In the genomic region with DNA sequence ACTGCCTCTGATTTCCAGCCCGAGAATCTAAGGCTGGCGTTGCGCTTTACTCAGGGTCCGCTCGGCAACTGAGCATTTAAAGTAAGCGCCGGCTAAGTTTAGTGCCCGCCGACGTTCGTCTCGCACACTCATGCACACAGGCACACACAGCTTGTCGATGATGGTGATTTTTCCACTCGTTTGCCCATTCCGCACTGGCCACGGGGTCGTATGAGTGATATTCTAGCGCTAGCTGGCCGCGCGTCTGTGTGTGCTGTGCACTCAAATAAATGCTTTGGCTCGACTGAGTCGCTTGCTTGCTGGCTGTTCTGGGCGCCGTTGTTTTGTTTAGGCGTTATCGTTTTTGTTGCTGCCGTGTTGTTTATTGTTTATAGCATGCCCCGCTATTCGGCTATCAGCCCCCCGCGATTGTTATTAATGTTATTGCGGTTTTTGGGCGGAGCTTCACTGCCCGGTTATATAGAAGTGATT, we compare ENCODE assay signal across 1 fruit fly cellular context.
TF ChIP-seq lines count a peak whose summit lies in the region.

A gene (minus strand): TSS at position 72 of the 471 bp plus-strand sequence.

TF ChIP-seq in whole organism, embryonic, 481 proteins besides CTCF, POLR2A, EP300 and RAD21 (continued from another document):
- TF ChIP-seq CG12744 (GFP tag; optimal IDR thresholded peaks at IDR 0.05; lab: Kevin White, UChicago), result no peak
- TF ChIP-seq CG9727 (GFP tag; optimal IDR thresholded peaks at IDR 0.05; lab: Kevin White, UChicago), result no peak
- no peak for TF ChIP-seq CG30431 (GFP tag; optimal IDR thresholded peaks at IDR 0.05; lab: Kevin White, UChicago)
- no peak for TF ChIP-seq C15 (GFP tag; IDR thresholded peaks at IDR 0.05; lab: Robert Waterston, UW)
- no peak for TF ChIP-seq CG17829 (tag; optimal IDR thresholded peaks at IDR 0.05; lab: Kevin White, UChicago)
- TF ChIP-seq CG10959 (GFP tag; IDR thresholded peaks at IDR 0.05; lab: Robert Waterston, UW), result no peak
- no peak for TF ChIP-seq CG4360 (GFP tag; IDR thresholded peaks at IDR 0.05; lab: Robert Waterston, UW)
- no peak for TF ChIP-seq CG33213 (GFP tag; optimal IDR thresholded peaks at IDR 0.05; lab: Kevin White, UChicago)
- no peak for TF ChIP-seq pros (GFP tag; optimal IDR thresholded peaks at IDR 0.05; lab: Kevin White, UChicago)
- no peak for TF ChIP-seq Trl (optimal IDR thresholded peaks at IDR 0.05; lab: Kevin White, UChicago)
- TF ChIP-seq Trl (GFP tag; optimal IDR thresholded peaks at IDR 0.05; lab: Kevin White, UChicago), result no peak
- TF ChIP-seq ash1 (GFP tag; optimal IDR thresholded peaks at IDR 0.05; lab: Kevin White, UChicago), result no peak
- no peak for TF ChIP-seq nau (GFP tag; optimal IDR thresholded peaks at IDR 0.05; lab: Kevin White, UChicago)
- no peak for TF ChIP-seq mld (GFP tag; IDR thresholded peaks at IDR 0.05; lab: Robert Waterston, UW; ENCODE audit: partially characterized antibody)
- no peak for TF ChIP-seq Atf3 (GFP tag; optimal IDR thresholded peaks at IDR 0.05; lab: Kevin White, UChicago)
- no peak for TF ChIP-seq CG2202 (tag; optimal IDR thresholded peaks at IDR 0.05; lab: Kevin White, UChicago)
- TF ChIP-seq Xrp1 (GFP tag; IDR thresholded peaks at IDR 0.05; lab: Robert Waterston, UW), result no peak
- TF ChIP-seq CG7745 (tag; optimal IDR thresholded peaks at IDR 0.05; lab: Kevin White, UChicago), result no peak
- no peak for TF ChIP-seq MTF-1 (GFP tag; optimal IDR thresholded peaks at IDR 0.05; lab: Kevin White, UChicago; ENCODE audit: borderline replicate concordance)
- no peak for TF ChIP-seq row (GFP tag; IDR thresholded peaks at IDR 0.05; lab: Robert Waterston, UW)
- TF ChIP-seq CG4328 (GFP tag; optimal IDR thresholded peaks at IDR 0.05; lab: Kevin White, UChicago), result no peak
- TF ChIP-seq CG4820 (GFP tag; optimal IDR thresholded peaks at IDR 0.05; lab: Kevin White, UChicago), result no peak
- TF ChIP-seq otp (GFP tag; IDR thresholded peaks at IDR 0.05; lab: Robert Waterston, UW), result no peak
- no peak for TF ChIP-seq CG10431 (GFP tag; optimal IDR thresholded peaks at IDR 0.05; lab: Kevin White, UChicago)
- no peak for TF ChIP-seq pzg (GFP tag; optimal IDR thresholded peaks at IDR 0.05; lab: Kevin White, UChicago)
- TF ChIP-seq tgo (GFP tag; IDR thresholded peaks at IDR 0.05; lab: Robert Waterston, UW), result no peak
- peak; percentile 39 for TF ChIP-seq CG6765 (GFP tag; optimal IDR thresholded peaks at IDR 0.05; lab: Kevin White, UChicago)
- TF ChIP-seq Vsx1 (GFP tag; optimal IDR thresholded peaks at IDR 0.05; lab: Kevin White, UChicago), result no peak
- no peak for TF ChIP-seq E2f1 (GFP tag; IDR thresholded peaks at IDR 0.05; lab: Robert Waterston, UW)
- no peak for TF ChIP-seq Chrac-16 (GFP tag; optimal IDR thresholded peaks at IDR 0.05; lab: Kevin White, UChicago)
- TF ChIP-seq D (optimal IDR thresholded peaks at IDR 0.05; lab: Kevin White, UChicago), result no peak
- TF ChIP-seq D (GFP tag; optimal IDR thresholded peaks at IDR 0.05; lab: Kevin White, UChicago), result no peak
- no peak for TF ChIP-seq trem (tag; optimal IDR thresholded peaks at IDR 0.05; lab: Kevin White, UChicago)
- no peak for TF ChIP-seq CG14710 (tag; optimal IDR thresholded peaks at IDR 0.05; lab: Kevin White, UChicago)
- TF ChIP-seq stc (GFP tag; IDR thresholded peaks at IDR 0.05; lab: Robert Waterston, UW), result no peak
- no peak for TF ChIP-seq seq (GFP tag; IDR thresholded peaks at IDR 0.05; lab: Robert Waterston, UW)
- TF ChIP-seq CG7839 (tag; optimal IDR thresholded peaks at IDR 0.05; lab: Kevin White, UChicago), result peak; percentile 6
- no peak for TF ChIP-seq dati (GFP tag; IDR thresholded peaks at IDR 0.05; lab: Robert Waterston, UW)
- no peak for TF ChIP-seq CG11504 (tag; optimal IDR thresholded peaks at IDR 0.05; lab: Kevin White, UChicago)
- no peak for TF ChIP-seq shn (GFP tag; optimal IDR thresholded peaks at IDR 0.05; lab: Kevin White, UChicago)
- TF ChIP-seq CG13894 (tag; optimal IDR thresholded peaks at IDR 0.05; lab: Kevin White, UChicago), result peak; percentile 62
- TF ChIP-seq kay (GFP tag; optimal IDR thresholded peaks at IDR 0.05; lab: Kevin White, UChicago), result no peak
- TF ChIP-seq cad (GFP tag; optimal IDR thresholded peaks at IDR 0.05; lab: Kevin White, UChicago), result no peak
- TF ChIP-seq unc-4 (GFP tag; IDR thresholded peaks at IDR 0.05; lab: Robert Waterston, UW; ENCODE audit: partially characterized antibody), result no peak
- peak; percentile 21 for TF ChIP-seq HHEX (GFP tag; optimal IDR thresholded peaks at IDR 0.05; lab: Kevin White, UChicago)
- TF ChIP-seq CG8388 (GFP tag; optimal IDR thresholded peaks at IDR 0.05; lab: Kevin White, UChicago), result no peak
- no peak for TF ChIP-seq CG2120 (GFP tag; optimal IDR thresholded peaks at IDR 0.05; lab: Kevin White, UChicago)
- TF ChIP-seq fd64A (GFP tag; optimal IDR thresholded peaks at IDR 0.05; lab: Kevin White, UChicago), result no peak
- TF ChIP-seq CG1024 (GFP tag; IDR thresholded peaks at IDR 0.05; lab: Robert Waterston, UW), result no peak
- no peak for TF ChIP-seq Ssrp (tag; optimal IDR thresholded peaks at IDR 0.05; lab: Kevin White, UChicago)
- peak; percentile 73 for TF ChIP-seq Bgb (GFP tag; IDR thresholded peaks at IDR 0.05; lab: Robert Waterston, UW; ENCODE audit: partially characterized antibody)
- TF ChIP-seq danr (GFP tag; IDR thresholded peaks at IDR 0.05; lab: Robert Waterston, UW), result no peak
- TF ChIP-seq CG5953 (GFP tag; IDR thresholded peaks at IDR 0.05; lab: Robert Waterston, UW), result no peak
- no peak for TF ChIP-seq Camta (GFP tag; optimal IDR thresholded peaks at IDR 0.05; lab: Kevin White, UChicago)
- TF ChIP-seq fru (optimal IDR thresholded peaks at IDR 0.05; lab: Kevin White, UChicago), result no peak
- TF ChIP-seq CG4282 (GFP tag; optimal IDR thresholded peaks at IDR 0.05; lab: Kevin White, UChicago), result no peak
- TF ChIP-seq eyg (GFP tag; optimal IDR thresholded peaks at IDR 0.05; lab: Kevin White, UChicago), result no peak
- TF ChIP-seq CG4404 (GFP tag; IDR thresholded peaks at IDR 0.05; lab: Robert Waterston, UW), result no peak
- no peak for TF ChIP-seq klu (GFP tag; IDR thresholded peaks at IDR 0.05; lab: Robert Waterston, UW)
- TF ChIP-seq CG6689 (GFP tag; IDR thresholded peaks at IDR 0.05; lab: Robert Waterston, UW), result no peak
- no peak for TF ChIP-seq CG8765 (GFP tag; IDR thresholded peaks at IDR 0.05; lab: Robert Waterston, UW)
- peak; percentile 34; the same call in 1 of the 2 replicates for TF ChIP-seq Rfx (GFP tag; IDR thresholded peaks at IDR 0.05; lab: Robert Waterston, UW)
- TF ChIP-seq CG6254 (GFP tag; optimal IDR thresholded peaks at IDR 0.05; lab: Kevin White, UChicago), result no peak
- no peak for TF ChIP-seq ttk (GFP tag; IDR thresholded peaks at IDR 0.05; lab: Robert Waterston, UW)
- no peak for TF ChIP-seq vfl (GFP tag; optimal IDR thresholded peaks at IDR 0.05; lab: Kevin White, UChicago)
- TF ChIP-seq Usf (GFP tag; optimal IDR thresholded peaks at IDR 0.05; lab: Kevin White, UChicago), result no peak
- no peak for TF ChIP-seq pb (GFP tag; optimal IDR thresholded peaks at IDR 0.05; lab: Kevin White, UChicago)
- no peak for TF ChIP-seq CG12219 (GFP tag; optimal IDR thresholded peaks at IDR 0.05; lab: Kevin White, UChicago)
- TF ChIP-seq CG16863 (GFP tag; optimal IDR thresholded peaks at IDR 0.05; lab: Kevin White, UChicago), result no peak
- TF ChIP-seq nom (GFP tag; optimal IDR thresholded peaks at IDR 0.05; lab: Kevin White, UChicago), result no peak
- no peak for TF ChIP-seq ham (GFP tag; IDR thresholded peaks at IDR 0.05; lab: Robert Waterston, UW)
- no peak for TF ChIP-seq gsb (GFP tag; IDR thresholded peaks at IDR 0.05; lab: Robert Waterston, UW)
- no peak for TF ChIP-seq bcd (GFP tag; optimal IDR thresholded peaks at IDR 0.05; lab: Kevin White, UChicago)
- no peak for TF ChIP-seq TFAM (GFP tag; optimal IDR thresholded peaks at IDR 0.05; lab: Kevin White, UChicago)
- TF ChIP-seq cas (GFP tag; IDR thresholded peaks at IDR 0.05; lab: Robert Waterston, UW), result no peak
- no peak for TF ChIP-seq gce (GFP tag; IDR thresholded peaks at IDR 0.05; lab: Robert Waterston, UW)
- TF ChIP-seq Dip3 (GFP tag; optimal IDR thresholded peaks at IDR 0.05; lab: Kevin White, UChicago), result no peak
- TF ChIP-seq yki (optimal IDR thresholded peaks at IDR 0.05; lab: Kevin White, UChicago), result no peak
- no peak for TF ChIP-seq Myb (GFP tag; optimal IDR thresholded peaks at IDR 0.05; lab: Kevin White, UChicago)
TF ChIP-seq in whole organism, embryonic: peak in this region for 66.
